Worm (Caenorhabditis elegans) whole organism, L4 larva: ENCODE results near the gene C16D9.5.

Experiments
- D1046.2 ChIP-seq: fragments of 200-800 bp; sonication (Bioruptor generic); IDR thresholded peaks from 2 replicates; pipeline ENCODE4 v1.3.6; 2022; ENCODE audit warnings: missing genetic modification characterization, missing compliant biosample characterization
- F26F4.8 ChIP-seq: fragments of 200-800 bp; sonication (Bioruptor generic); conservative IDR thresholded peaks from 2 replicates; pipeline ENCODE4 v1.3.6; 2022; ENCODE audit warnings: missing genetic modification characterization, missing compliant biosample characterization
- F37D6.2 ChIP-seq: sonication (generic microtip); optimal IDR thresholded peaks from 2 replicates; lab custom pipeline; 2016; ENCODE audit warnings: mild to moderate bottlenecking, missing genetic modification characterization, missing compliant biosample characterization
- F44E2.7 ChIP-seq: fragments of 200-800 bp; sonication (Bioruptor generic); IDR thresholded peaks from 2 replicates; pipeline ENCODE4 v2.1.2; 2022; ENCODE audit warnings: missing genetic modification characterization, missing compliant biosample characterization
- Y48G9A.11 ChIP-seq: fragments of 200-800 bp; sonication (Bioruptor generic); IDR thresholded peaks from 2 replicates; pipeline ENCODE4 v1.3.6; 2022; ENCODE audit warnings: missing genetic modification reagents, missing genetic modification characterization, missing compliant biosample characterization
- Y5F2A.4 ChIP-seq: fragments of 200-800 bp; sonication (Bioruptor generic); optimal IDR thresholded peaks from 2 replicates; lab custom pipeline; 2018; ENCODE audit warnings: mild to moderate bottlenecking, missing genetic modification characterization, missing compliant biosample characterization
- Y75B8A.6 ChIP-seq: fragments of 200-800 bp; sonication (Bioruptor generic); IDR thresholded peaks from 2 replicates; pipeline ENCODE4 v1.3.6; 2022; ENCODE audit warnings: missing genetic modification reagents, missing genetic modification characterization, missing compliant biosample characterization
- ZK337.2 ChIP-seq: fragments of 200-800 bp; sonication (Bioruptor generic); IDR thresholded peaks from 2 replicates; pipeline ENCODE4 v1.3.6; 2022; ENCODE audit warnings: missing genetic modification reagents, missing genetic modification characterization, missing compliant biosample characterization
- aly-2 ChIP-seq: sonication (generic microtip); optimal IDR thresholded peaks from 2 replicates; lab custom pipeline; 2018; ENCODE audit warnings: missing biosample characterization, missing genetic modification characterization
- arid-1 ChIP-seq: fragments of 200-800 bp; sonication (Bioruptor generic); conservative IDR thresholded peaks from 2 replicates; pipeline ENCODE4 v1.3.6; 2022; ENCODE audit warnings: missing genetic modification reagents, missing genetic modification characterization, missing compliant biosample characterization
- ceh-32 ChIP-seq: sonication (generic microtip); optimal IDR thresholded peaks from 2 replicates; lab custom pipeline; 2016; ENCODE audit warnings: mild to moderate bottlenecking, missing genetic modification characterization, missing compliant biosample characterization; ENCODE audit not compliant: poor library complexity
- ceh-44 ChIP-seq: fragments of 200-800 bp; sonication (Bioruptor generic); IDR thresholded peaks from 2 replicates; pipeline ENCODE4 v1.3.6; 2022; ENCODE audit warnings: missing genetic modification reagents, missing genetic modification characterization, missing compliant biosample characterization
- ces-1 ChIP-seq: fragments of 150-350 bp; sonication (generic microtip); optimal IDR thresholded peaks from 4 replicates; lab custom pipeline; 2014; ENCODE audit warnings: missing biosample characterization, missing genetic modification reagents, missing genetic modification characterization
- ctbp-1 ChIP-seq: fragments of 200-800 bp; sonication (Bioruptor generic); IDR thresholded peaks from 2 replicates; pipeline ENCODE4 v1.3.6; 2022; ENCODE audit warnings: missing genetic modification reagents, missing genetic modification characterization, missing compliant biosample characterization
- daf-12 ChIP-seq: fragments of 150-350 bp; optimal IDR thresholded peaks from 2 replicates; lab custom pipeline; 2014; ENCODE audit warnings: missing biosample characterization, missing genetic modification reagents, missing genetic modification characterization
- daf-8 ChIP-seq: fragments of 200-800 bp; sonication (Bioruptor generic); IDR thresholded peaks from 2 replicates; pipeline ENCODE4 v1.3.6; 2022; ENCODE audit warnings: missing genetic modification characterization, missing compliant biosample characterization
- dmd-9 ChIP-seq: fragments of 200-800 bp; sonication (Bioruptor generic); IDR thresholded peaks from 2 replicates; pipeline ENCODE4 v1.3.6; 2022; ENCODE audit warnings: missing genetic modification reagents, missing genetic modification characterization, missing compliant biosample characterization
- fkh-10 ChIP-seq: fragments of 150-350 bp; optimal IDR thresholded peaks from 2 replicates; lab custom pipeline; 2014; ENCODE audit warnings: missing biosample characterization, missing genetic modification reagents, missing genetic modification characterization
- hmg-1.1 ChIP-seq: fragments of 200-800 bp; sonication (Bioruptor generic); IDR thresholded peaks from 2 replicates; pipeline ENCODE4 v1.3.6; 2022; ENCODE audit warnings: missing genetic modification reagents, missing genetic modification characterization, missing compliant biosample characterization
- lim-7 ChIP-seq: fragments of 200-800 bp; sonication (Bioruptor generic); IDR thresholded peaks from 2 replicates; pipeline ENCODE4 v1.3.6; 2022; ENCODE audit warnings: missing genetic modification characterization, missing compliant biosample characterization
- lin-13 ChIP-seq: fragments of 150-350 bp; optimal IDR thresholded peaks from 2 replicates; lab custom pipeline; 2014; ENCODE audit warnings: missing biosample characterization, missing genetic modification reagents, missing genetic modification characterization
- lin-15B ChIP-seq: fragments of 150-350 bp; sonication (generic microtip); optimal IDR thresholded peaks from 3 replicates; lab custom pipeline; 2014; ENCODE audit warnings: missing biosample characterization, missing genetic modification characterization
- lin-29 ChIP-seq: fragments of 200-800 bp; sonication (Bioruptor generic); IDR thresholded peaks from 2 replicates; pipeline ENCODE4 v1.3.6; 2022; ENCODE audit warnings: missing genetic modification reagents, missing genetic modification characterization, missing compliant biosample characterization
- mdl-1 ChIP-seq, 2 experiments: fragments of 150-350 bp in 1 of 2; sonication (generic microtip) in 1 of 2; optimal IDR thresholded peaks; 2 replicates each; lab custom pipeline; 2014 to 2017; ENCODE audit warnings: missing biosample characterization in 2 of 2, missing genetic modification characterization in 2 of 2
- mes-2 ChIP-seq: sonication (generic microtip); optimal IDR thresholded peaks from 2 replicates; lab custom pipeline; 2016; ENCODE audit warnings: missing genotype, mild to moderate bottlenecking, missing genetic modification characterization, missing compliant biosample characterization; ENCODE audit not compliant: poor library complexity, severe bottlenecking
- mxl-2 ChIP-seq: fragments of 200-800 bp; sonication (Bioruptor generic); conservative IDR thresholded peaks from 2 replicates; pipeline ENCODE4 v1.3.6; 2022; ENCODE audit warnings: missing genetic modification reagents, missing genetic modification characterization, missing compliant biosample characterization
- mxl-3 ChIP-seq: fragments of 200-800 bp; sonication (Bioruptor generic); optimal IDR thresholded peaks from 2 replicates; lab custom pipeline; 2018; ENCODE audit warnings: mild to moderate bottlenecking, missing genetic modification characterization, missing compliant biosample characterization
- nhr-42 ChIP-seq: fragments of 200-800 bp; sonication (Bioruptor generic); IDR thresholded peaks from 2 replicates; pipeline ENCODE4 v1.3.6; 2022; ENCODE audit warnings: missing genetic modification characterization, missing compliant biosample characterization
- nhr-48 ChIP-seq: sonication (generic microtip); optimal IDR thresholded peaks from 2 replicates; lab custom pipeline; 2016; ENCODE audit warnings: mild to moderate bottlenecking, missing genetic modification characterization, missing compliant biosample characterization
- nhr-76 ChIP-seq: fragments of 150-350 bp; optimal IDR thresholded peaks from 2 replicates; lab custom pipeline; 2014; ENCODE audit warnings: missing biosample characterization, missing genetic modification characterization
- pqm-1 ChIP-seq: sonication (generic microtip); optimal IDR thresholded peaks from 2 replicates; lab custom pipeline; 2017; ENCODE audit warnings: missing biosample characterization, missing genetic modification characterization
- tag-97 ChIP-seq: fragments of 200-800 bp; sonication (Bioruptor generic); IDR thresholded peaks from 2 replicates; pipeline ENCODE4 v1.3.6; 2022; ENCODE audit warnings: missing genetic modification characterization, missing compliant biosample characterization
- unc-62 ChIP-seq, 3 experiments: fragments of 150-350 bp in 1 of 3; sonication (generic microtip); optimal IDR thresholded peaks in 2 of 3; peaks in 1 of 3; 1 replicate in 1 of 3; 2 replicates in 2 of 3; lab custom pipeline; 2014 to 2017; ENCODE audit warnings: missing biosample characterization in 3 of 3, missing genetic modification characterization in 3 of 3, missing genetic modification reagents in 3 of 3, missing genotype in 1 of 3
- vab-7 ChIP-seq: fragments of 200-800 bp; sonication (Bioruptor generic); IDR thresholded peaks from 2 replicates; pipeline ENCODE4 v1.3.6; 2022; ENCODE audit warnings: missing genetic modification reagents, missing genetic modification characterization, missing compliant biosample characterization
- zip-11 ChIP-seq: fragments of 200-800 bp; sonication (Bioruptor generic); IDR thresholded peaks from 2 replicates; pipeline ENCODE4 v1.3.6; 2022; ENCODE audit warnings: missing genetic modification characterization, missing compliant biosample characterization
- zip-2 ChIP-seq: fragments of 150-350 bp; optimal IDR thresholded peaks from 2 replicates; lab custom pipeline; 2014; ENCODE audit warnings: missing biosample characterization, missing genetic modification characterization
- ztf-7 ChIP-seq: fragments of 150-350 bp; optimal IDR thresholded peaks from 2 replicates; lab custom pipeline; 2014; ENCODE audit warnings: missing biosample characterization, missing genetic modification characterization

C16D9.5 gene

ce11 chrV:8263466-8263865, 18.1 kb upstream of the C16D9.5 start, which contains the start of gene C16D9.8:
TSS of gene C16D9.8 (minus strand) at chrV:8263566.
- no peak for TF ChIP-seq mxl-2 (GFP tag; lab: Robert Waterston, UW)
- TF ChIP-seq zip-2 (tag; lab: Kevin White, UChicago), result no peak
- no peak for TF ChIP-seq pqm-1 (tag; lab: Kevin White, UChicago)
- TF ChIP-seq tag-97 (GFP tag; lab: Robert Waterston, UW), result no peak
- TF ChIP-seq lin-13 (GFP tag; lab: Kevin White, UChicago), result no peak
- TF ChIP-seq zip-11 (GFP tag; lab: Robert Waterston, UW), result no peak
- TF ChIP-seq Y5F2A.4 (GFP tag; lab: Kevin White, UChicago), result no peak
- no peak for TF ChIP-seq F26F4.8 (GFP tag; lab: Robert Waterston, UW)
- no peak for TF ChIP-seq Y75B8A.6
- no peak for TF ChIP-seq ZK337.2 (GFP tag; lab: Robert Waterston, UW)
- no peak for TF ChIP-seq arid-1 (GFP tag; lab: Robert Waterston, UW)
- TF ChIP-seq F44E2.7, result no peak
- TF ChIP-seq vab-7 (GFP tag; lab: Robert Waterston, UW), result no peak

DNA sequence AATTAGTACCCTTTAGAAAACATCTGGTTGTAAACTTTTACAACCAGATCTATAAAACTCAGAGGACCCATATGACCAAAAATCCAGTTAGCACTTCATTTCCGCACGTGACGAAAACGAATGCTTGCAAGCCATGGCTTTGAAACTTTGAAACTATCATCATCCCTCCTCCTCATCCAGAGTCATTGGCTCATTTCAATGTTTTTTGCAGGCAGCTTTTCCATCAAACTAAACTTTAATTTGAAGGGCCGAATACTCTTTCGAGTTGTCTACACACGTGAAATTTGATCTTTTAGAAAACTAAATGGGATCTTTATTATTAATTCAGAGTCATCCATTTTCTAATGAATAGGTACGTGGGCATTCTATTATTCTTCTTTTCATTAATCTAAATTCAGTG, 16.9 kb upstream of the C16D9.5 start:
- TF ChIP-seq F26F4.8 (GFP tag; lab: Robert Waterston, UW), result no peak
- TF ChIP-seq unc-62 (GFP tag; optimal IDR thresholded peaks at IDR 0.05 in 1 of 2; lab: Kevin White, UChicago), result peak in 1 of 2 experiments; percentile 94
- TF ChIP-seq unc-62 (tag; optimal IDR thresholded peaks at IDR 0.05; lab: Kevin White, UChicago), result no peak
- TF ChIP-seq, all 104 proteins: peak for 1

ce11 chrV:8259016-8259415, 13.7 kb upstream of the C16D9.5 start, which contains the start of gene C16D9.1:
TSS of gene C16D9.1 (plus strand) at chrV:8259316.
- TF ChIP-seq ceh-32 (tag; lab: Kevin White, UChicago) (no peak), mdl-1 (tag; optimal IDR thresholded peaks at IDR 0.05; lab: Kevin White, UChicago) (no peak), vab-7 (GFP tag; lab: Robert Waterston, UW) (no peak), lin-15B (tag; lab: Kevin White, UChicago) (no peak), mes-2 (no peak), lin-13 (GFP tag; lab: Kevin White, UChicago) (no peak), ztf-7 (tag; lab: Kevin White, UChicago) (no peak), D1046.2 (GFP tag; lab: Robert Waterston, UW) (no peak), ceh-44 (GFP tag; lab: Robert Waterston, UW) (no peak), daf-12 (tag; lab: Kevin White, UChicago) (no peak), zip-11 (GFP tag; lab: Robert Waterston, UW) (no peak), ces-1 (GFP tag; lab: Kevin White, UChicago) (no peak)

ce11 chrV:8254973-8255372, 9.6 kb upstream of the C16D9.5 start:
- TF ChIP-seq hmg-1.1 (no peak), nhr-76 (tag; lab: Kevin White, UChicago) (no peak), mdl-1 (tag; optimal IDR thresholded peaks at IDR 0.05; lab: Kevin White, UChicago) (no peak), daf-8 (GFP tag; lab: Robert Waterston, UW) (no peak), ctbp-1 (GFP tag; lab: Robert Waterston, UW) (no peak), F37D6.2 (tag; lab: Kevin White, UChicago) (no peak), dmd-9 (GFP tag; lab: Robert Waterston, UW) (no peak), Y48G9A.11 (GFP tag; lab: Robert Waterston, UW) (no peak), nhr-42 (GFP tag; lab: Robert Waterston, UW) (no peak), lim-7 (GFP tag; lab: Robert Waterston, UW) (no peak), nhr-48 (tag; lab: Kevin White, UChicago) (no peak), aly-2 (tag; lab: Kevin White, UChicago) (no peak), mxl-3 (GFP tag; lab: Kevin White, UChicago) (no peak), fkh-10 (GFP tag; lab: Kevin White, UChicago) (no peak), lin-29 (GFP tag; lab: Robert Waterston, UW) (no peak), lin-13 (GFP tag; lab: Kevin White, UChicago) (no peak)
